Worm (Caenorhabditis elegans) whole organism, mixed stage, embryonic: ENCODE data around the gene scpl-4.

Source experiments
- M03D4.4 ChIP-seq: sonication (generic microtip); optimal IDR thresholded peaks from 2 replicates; lab custom pipeline; 2017; ENCODE audit warnings: mild to moderate bottlenecking, missing genetic modification characterization, missing compliant biosample characterization
- bed-3 ChIP-seq: fragments of 200-800 bp; sonication (Bioruptor generic); optimal IDR thresholded peaks from 3 replicates; lab custom pipeline; 2018; ENCODE audit warnings: mild to moderate bottlenecking, missing genetic modification characterization, moderate library complexity, missing compliant biosample characterization
- blmp-1 ChIP-seq: fragments of 150-350 bp; optimal IDR thresholded peaks from 2 replicates; lab custom pipeline; 2014; ENCODE audit warnings: missing biosample characterization, missing genetic modification characterization
- ceh-39 ChIP-seq: fragments of 150-350 bp; optimal IDR thresholded peaks from 2 replicates; lab custom pipeline; 2014; ENCODE audit warnings: missing biosample characterization, missing genetic modification characterization
- ceh-43 ChIP-seq: fragments of 200-800 bp; sonication (Bioruptor generic); optimal IDR thresholded peaks from 2 replicates; lab custom pipeline; 2018; ENCODE audit warnings: mild to moderate bottlenecking, missing genetic modification characterization, moderate library complexity, missing compliant biosample characterization
- ceh-83 ChIP-seq: fragments of 200-800 bp; sonication (Bioruptor generic); optimal IDR thresholded peaks from 2 replicates; lab custom pipeline; 2018; ENCODE audit warnings: mild to moderate bottlenecking, missing genetic modification characterization, missing compliant biosample characterization
- ces-1 ChIP-seq: fragments of 150-350 bp; optimal IDR thresholded peaks from 2 replicates; lab custom pipeline; 2014; ENCODE audit warnings: missing biosample characterization, missing genetic modification reagents, missing genetic modification characterization
- cnd-1 ChIP-seq: fragments of 200-800 bp; sonication (Bioruptor generic); optimal IDR thresholded peaks from 2 replicates; lab custom pipeline; 2018; ENCODE audit warnings: mild to moderate bottlenecking, missing genetic modification characterization, missing compliant biosample characterization
- drap-1 ChIP-seq: fragments of 200-800 bp; sonication (Bioruptor generic); optimal IDR thresholded peaks from 3 replicates; lab custom pipeline; 2018; ENCODE audit warnings: mild to moderate bottlenecking, missing genetic modification characterization, missing compliant biosample characterization
- elt-1 ChIP-seq: sonication (generic microtip); optimal IDR thresholded peaks from 2 replicates; lab custom pipeline; 2017; ENCODE audit warnings: missing genetic modification characterization, mild to moderate bottlenecking, missing compliant biosample characterization, antibody characterized with exemption, moderate library complexity, borderline replicate concordance; ENCODE audit not compliant: insufficient read depth
- flh-1 ChIP-seq: fragments of 200-800 bp; sonication (Bioruptor generic); optimal IDR thresholded peaks from 2 replicates; lab custom pipeline; 2018; ENCODE audit warnings: mild to moderate bottlenecking, missing genetic modification characterization, moderate library complexity, missing compliant biosample characterization
- hlh-1 ChIP-seq: fragments of 150-350 bp; optimal IDR thresholded peaks from 2 replicates; lab custom pipeline; 2014; ENCODE audit warnings: missing biosample characterization, missing genetic modification reagents, missing genetic modification characterization
- lin-32 ChIP-seq: fragments of 200-800 bp; sonication (Bioruptor generic); optimal IDR thresholded peaks from 2 replicates; lab custom pipeline; 2018; ENCODE audit warnings: mild to moderate bottlenecking, missing genetic modification characterization, missing compliant biosample characterization
- lsy-2 ChIP-seq: fragments of 150-350 bp; optimal IDR thresholded peaks from 2 replicates; lab custom pipeline; 2014; ENCODE audit warnings: missing biosample characterization, missing genetic modification characterization
- mab-5 ChIP-seq: fragments of 150-350 bp; optimal IDR thresholded peaks from 2 replicates; lab custom pipeline; 2014; ENCODE audit warnings: missing biosample characterization, missing genetic modification characterization
- mep-1 ChIP-seq: fragments of 150-350 bp; optimal IDR thresholded peaks from 2 replicates; lab custom pipeline; 2017; ENCODE audit warnings: missing biosample characterization, missing genetic modification reagents, missing genetic modification characterization, inconsistent platforms
- mls-2 ChIP-seq: sonication (generic microtip); optimal IDR thresholded peaks from 2 replicates; lab custom pipeline; 2016; ENCODE audit warnings: mild to moderate bottlenecking, missing genetic modification characterization, moderate library complexity, missing compliant biosample characterization
- nhr-12 ChIP-seq: fragments of 150-350 bp; optimal IDR thresholded peaks from 2 replicates; lab custom pipeline; 2014; ENCODE audit warnings: missing biosample characterization, missing genetic modification characterization
- nhr-2 ChIP-seq: fragments of 150-350 bp; optimal IDR thresholded peaks from 2 replicates; lab custom pipeline; 2014; ENCODE audit warnings: missing biosample characterization, missing genetic modification characterization
- nhr-28 ChIP-seq: fragments of 150-350 bp; optimal IDR thresholded peaks from 2 replicates; lab custom pipeline; 2014; ENCODE audit warnings: missing biosample characterization, missing genetic modification characterization
- nhr-76 ChIP-seq: sonication (generic microtip); optimal IDR thresholded peaks from 2 replicates; lab custom pipeline; 2017; ENCODE audit warnings: missing biosample characterization, missing genetic modification characterization
- pha-4 ChIP-seq: fragments of 150-350 bp; optimal IDR thresholded peaks from 2 replicates; lab custom pipeline; 2018; ENCODE audit warnings: missing biosample characterization, missing genetic modification reagents, missing genetic modification characterization
- sem-2 ChIP-seq: fragments of 200-800 bp; sonication (Bioruptor generic); optimal IDR thresholded peaks from 2 replicates; lab custom pipeline; 2018; ENCODE audit warnings: mild to moderate bottlenecking, missing genetic modification characterization, missing compliant biosample characterization
- snpc-4 ChIP-seq: fragments of 150-350 bp; optimal IDR thresholded peaks from 2 replicates; lab custom pipeline; 2014; ENCODE audit warnings: missing biosample characterization, missing genetic modification characterization
- sptf-1 ChIP-seq: sonication (generic microtip); optimal IDR thresholded peaks from 2 replicates; lab custom pipeline; 2017; ENCODE audit warnings: mild to moderate bottlenecking, missing genetic modification characterization, moderate library complexity, missing compliant biosample characterization
- unc-120 ChIP-seq: sonication (generic microtip); optimal IDR thresholded peaks from 2 replicates; lab custom pipeline; 2017; ENCODE audit warnings: missing genetic modification characterization, missing compliant biosample characterization; ENCODE audit not compliant: poor library complexity, severe bottlenecking
- unc-62 ChIP-seq: fragments of 150-350 bp; optimal IDR thresholded peaks from 2 replicates; lab custom pipeline; 2014; ENCODE audit warnings: missing biosample characterization, missing genetic modification reagents, missing genetic modification characterization
- zip-8 ChIP-seq: fragments of 150-350 bp; optimal IDR thresholded peaks from 2 replicates; lab custom pipeline; 2014; ENCODE audit warnings: missing biosample characterization, missing genetic modification characterization

Gene scpl-4

ce11 chrV:10571523-10571922 lies 27.4 kb upstream of the scpl-4 start:
- TF ChIP-seq mls-2 (tag; lab: Kevin White, UChicago) (no peak), lin-32 (GFP tag; lab: Kevin White, UChicago) (no peak), sem-2 (no peak), unc-120 (tag; lab: Kevin White, UChicago) (no peak), mep-1 (tag; lab: Kevin White, UChicago) (no peak), bed-3 (GFP tag; lab: Kevin White, UChicago) (no peak), nhr-2 (tag; lab: Kevin White, UChicago) (no peak), flh-1 (GFP tag; lab: Kevin White, UChicago) (no peak), snpc-4 (tag; lab: Kevin White, UChicago) (no peak), lsy-2 (tag; lab: Kevin White, UChicago) (no peak), hlh-1 (tag; lab: Kevin White, UChicago) (no peak), ceh-43 (GFP tag; lab: Kevin White, UChicago) (no peak), zip-8 (tag; lab: Kevin White, UChicago) (no peak), sptf-1 (no peak), blmp-1 (tag; lab: Kevin White, UChicago) (no peak), M03D4.4 (tag; lab: Kevin White, UChicago) (no peak), mab-5 (tag; lab: Kevin White, UChicago) (no peak)

DNA sequence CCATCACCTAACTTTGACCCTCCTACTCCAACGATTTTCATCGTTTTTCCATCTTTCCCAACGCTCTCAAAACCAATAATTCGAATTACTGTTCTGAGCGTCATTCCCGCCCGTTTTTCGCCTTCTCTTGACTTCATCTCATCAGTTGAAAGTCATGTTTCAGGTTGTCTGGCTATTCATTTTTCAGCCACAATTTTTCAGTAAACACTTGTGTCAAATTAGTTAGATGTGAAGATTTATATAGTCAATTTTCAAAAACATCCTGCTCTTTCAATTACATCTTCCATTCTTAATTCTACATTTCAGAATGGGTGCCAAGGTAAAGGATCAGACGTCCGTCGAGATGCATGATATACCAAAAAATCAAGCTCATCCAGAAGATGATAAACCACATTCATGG lies 26.3 kb upstream of the scpl-4 start, which contains the start of gene del-6:
TSS of gene del-6 (plus strand) at position 301 of the 400 bp plus-strand sequence.
- TF ChIP-seq nhr-12 (tag; lab: Kevin White, UChicago): no peak
- no peak for TF ChIP-seq unc-120 (tag; lab: Kevin White, UChicago)
- TF ChIP-seq ceh-39 (tag; lab: Kevin White, UChicago): no peak
- TF ChIP-seq blmp-1 (tag; lab: Kevin White, UChicago): no peak
- TF ChIP-seq cnd-1 (tag; lab: Kevin White, UChicago): no peak
- TF ChIP-seq mab-5 (tag; lab: Kevin White, UChicago): no peak
- no peak for TF ChIP-seq lin-32 (GFP tag; lab: Kevin White, UChicago)

DNA sequence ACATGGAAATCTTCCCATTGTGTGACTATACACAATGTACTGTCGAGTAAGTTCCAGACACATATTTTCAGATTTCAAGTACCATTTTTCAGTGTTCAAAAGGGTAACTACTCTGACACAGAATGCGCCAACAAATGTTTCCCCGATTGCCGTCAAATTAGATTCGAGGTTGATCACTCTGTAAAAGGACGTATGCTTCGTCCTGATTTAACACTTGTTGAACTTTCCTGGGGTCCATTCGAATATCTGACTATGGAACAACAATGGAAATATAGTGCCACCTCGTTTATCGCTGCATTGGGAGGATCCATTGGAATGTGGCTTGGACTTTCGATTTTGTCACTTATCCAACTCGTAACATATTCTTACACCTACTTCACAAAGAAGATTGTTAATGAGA lies 24.7 kb upstream of the scpl-4 start:
- TF ChIP-seq lsy-2 (tag; lab: Kevin White, UChicago) (no peak), elt-1 (tag; lab: Kevin White, UChicago) (no peak), blmp-1 (tag; lab: Kevin White, UChicago) (no peak)
- TF ChIP-seq, all 35 proteins: peak for 0

- TF ChIP-seq pha-4 (tag; lab: Kevin White, UChicago) (no peak), sem-2 (no peak), drap-1 (GFP tag; lab: Kevin White, UChicago) (no peak), unc-62 (GFP tag; lab: Kevin White, UChicago) (no peak), mab-5 (tag; lab: Kevin White, UChicago) (no peak), nhr-28 (no peak), nhr-12 (tag; lab: Kevin White, UChicago) (no peak), flh-1 (GFP tag; lab: Kevin White, UChicago) (no peak), mls-2 (tag; lab: Kevin White, UChicago) (no peak)
Observed at ce11 chrV:10576319-10576718, 22.6 kb upstream of the scpl-4 start, which contains the start of gene vps-54. Gene vps-54, minus strand, starts transcription at chrV:10576419.

DNA sequence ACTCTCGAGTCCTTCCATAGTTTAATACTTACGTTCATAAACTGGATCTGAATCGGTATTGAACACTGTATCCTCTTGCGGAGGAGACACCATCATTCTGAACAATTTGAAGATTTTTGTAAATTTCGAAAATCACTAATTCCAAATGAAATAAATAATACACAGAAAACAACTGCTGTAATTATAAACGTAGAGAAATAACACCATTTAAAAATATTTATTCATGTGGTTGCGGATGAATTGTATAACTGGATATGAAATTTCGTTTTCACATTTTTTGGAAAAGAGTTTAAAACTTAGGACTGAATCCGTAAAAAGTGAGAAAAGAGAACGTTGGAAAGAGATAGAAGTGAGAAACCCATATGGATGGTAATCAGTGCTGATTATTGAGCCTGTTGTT lies 20.7 kb upstream of the scpl-4 start, which contains the start of gene mics-1:
TSS of gene mics-1 (minus strand) at position 101 of the 400 bp plus-strand sequence.
- TF ChIP-seq hlh-1 (tag; lab: Kevin White, UChicago) (no peak), lsy-2 (tag; lab: Kevin White, UChicago) (no peak), ces-1 (GFP tag; lab: Kevin White, UChicago) (no peak), unc-120 (tag; lab: Kevin White, UChicago) (no peak), blmp-1 (tag; lab: Kevin White, UChicago) (no peak), mep-1 (tag; lab: Kevin White, UChicago) (no peak), snpc-4 (tag; lab: Kevin White, UChicago) (no peak), drap-1 (GFP tag; lab: Kevin White, UChicago) (no peak), ceh-83 (GFP tag; lab: Kevin White, UChicago) (no peak), M03D4.4 (tag; lab: Kevin White, UChicago) (no peak), flh-1 (GFP tag; lab: Kevin White, UChicago) (no peak), nhr-12 (tag; lab: Kevin White, UChicago) (no peak), zip-8 (tag; lab: Kevin White, UChicago) (no peak), ceh-43 (GFP tag; lab: Kevin White, UChicago) (no peak), nhr-28 (no peak), nhr-2 (tag; lab: Kevin White, UChicago) (no peak), mls-2 (tag; lab: Kevin White, UChicago) (no peak), pha-4 (tag; lab: Kevin White, UChicago) (no peak), elt-1 (tag; lab: Kevin White, UChicago) (no peak), nhr-76 (tag; lab: Kevin White, UChicago) (no peak)
- TF ChIP-seq, all 35 proteins: peak for 0
